Fruit fly (Drosophila melanogaster) whole organism, embryonic: ENCODE measurements around the gene CG10383.

ENCODE experiments used
- BEAF-32 ChIP-seq: fragments of 200-800 bp; sonication (Bioruptor generic); optimal IDR thresholded peaks from 3 replicates; lab custom pipeline; 2017; ENCODE audit warnings: missing biosample characterization, missing genetic modification characterization, mild to moderate bottlenecking, moderate library complexity, missing genetic modification reagents
- Bteb2 ChIP-seq: fragments of 200-800 bp; sonication (Bioruptor generic); optimal IDR thresholded peaks from 2 replicates; lab custom pipeline; 2016; ENCODE audit warnings: missing biosample characterization, missing genetic modification characterization
- CG11247 ChIP-seq: fragments of 200-800 bp; sonication (Bioruptor generic); IDR thresholded peaks from 2 replicates; pipeline ENCODE4 v1.3.6; 2022; ENCODE audit warnings: missing biosample characterization, missing genetic modification characterization
- CG12155 ChIP-seq: fragments of 200-800 bp; sonication (Bioruptor generic); optimal IDR thresholded peaks from 3 replicates; lab custom pipeline; 2016; ENCODE audit warnings: missing biosample characterization, missing genetic modification characterization
- CG14710 ChIP-seq: fragments of 200-800 bp; sonication (Bioruptor generic); optimal IDR thresholded peaks from 3 replicates; lab custom pipeline; 2019; ENCODE audit warnings: missing biosample characterization, mild to moderate bottlenecking, missing genetic modification characterization, moderate library complexity
- CG1832 ChIP-seq: fragments of 200-800 bp; sonication (Bioruptor generic); optimal IDR thresholded peaks from 2 replicates; lab custom pipeline; 2017; ENCODE audit warnings: missing biosample characterization, mild to moderate bottlenecking, missing genetic modification characterization, inconsistent platforms
- CG2120 ChIP-seq: fragments of 200-800 bp; sonication (Bioruptor generic); optimal IDR thresholded peaks from 3 replicates; lab custom pipeline; 2016; ENCODE audit warnings: missing biosample characterization, missing genetic modification characterization
- CG30020 ChIP-seq: fragments of 200-800 bp; optimal IDR thresholded peaks from 2 replicates; lab custom pipeline; 2019; ENCODE audit warnings: missing biosample characterization, mild to moderate bottlenecking, missing genetic modification characterization, moderate library complexity
- CG30431 ChIP-seq: fragments of 200-800 bp; sonication (Bioruptor generic); optimal IDR thresholded peaks from 2 replicates; lab custom pipeline; 2017; ENCODE audit warnings: missing biosample characterization, missing genetic modification characterization
- CG33213 ChIP-seq: fragments of 200-800 bp; sonication (Bioruptor generic); optimal IDR thresholded peaks from 3 replicates; lab custom pipeline; 2016; ENCODE audit warnings: missing biosample characterization, missing genetic modification characterization
- CG34224 ChIP-seq: fragments of 200-800 bp; sonication (Bioruptor generic); IDR thresholded peaks from 3 replicates; pipeline ENCODE4 v1.3.6; 2022; ENCODE audit warnings: missing biosample characterization, missing genetic modification characterization; ENCODE audit not compliant: partially characterized antibody
- CG3847 ChIP-seq: fragments of 200-800 bp; sonication (Bioruptor generic); IDR thresholded peaks from 2 replicates; pipeline ENCODE4 v1.3.6; 2022; ENCODE audit warnings: missing biosample characterization, missing genetic modification characterization
- CG7963 ChIP-seq: fragments of 200-800 bp; sonication (Bioruptor generic); IDR thresholded peaks from 3 replicates; pipeline ENCODE4 v1.3.6; 2022; ENCODE audit warnings: missing biosample characterization, missing genetic modification characterization; ENCODE audit not compliant: partially characterized antibody
- CG8359 ChIP-seq: fragments of 200-800 bp; sonication (Bioruptor generic); optimal IDR thresholded peaks from 2 replicates; lab custom pipeline; 2017; ENCODE audit warnings: missing biosample characterization, mild to moderate bottlenecking, missing genetic modification characterization, borderline replicate concordance
- CG9817 ChIP-seq: fragments of 200-800 bp; sonication (Bioruptor generic); optimal IDR thresholded peaks from 2 replicates; lab custom pipeline; 2018; ENCODE audit warnings: missing biosample characterization, mild to moderate bottlenecking, missing genetic modification characterization, moderate library complexity
- Doc3 ChIP-seq: fragments of 200-800 bp; sonication (Bioruptor generic); IDR thresholded peaks from 3 replicates; pipeline ENCODE4 v1.3.6; 2022; ENCODE audit warnings: missing biosample characterization, missing genetic modification characterization; ENCODE audit not compliant: partially characterized antibody
- Ets97D ChIP-seq: fragments of 200-800 bp; sonication (Bioruptor generic); optimal IDR thresholded peaks from 3 replicates; lab custom pipeline; 2016; ENCODE audit warnings: missing biosample characterization, missing genetic modification characterization
- H2.0 ChIP-seq: fragments of 200-800 bp; sonication (Bioruptor generic); IDR thresholded peaks from 2 replicates; pipeline ENCODE4 v1.3.6; 2022; ENCODE audit warnings: missing biosample characterization, missing genetic modification characterization
- HLHmδ ChIP-seq: fragments of 200-800 bp; sonication (Bioruptor generic); optimal IDR thresholded peaks from 2 replicates; lab custom pipeline; 2018; ENCODE audit warnings: missing biosample characterization, mild to moderate bottlenecking, missing genetic modification characterization, moderate library complexity
- Hsf ChIP-seq: fragments of 200-800 bp; sonication (Bioruptor generic); optimal IDR thresholded peaks from 3 replicates; lab custom pipeline; 2016; ENCODE audit warnings: missing biosample characterization, missing genetic modification characterization
- Lhr ChIP-seq: fragments of 200-800 bp; sonication (Bioruptor generic); optimal IDR thresholded peaks from 3 replicates; lab custom pipeline; 2017; ENCODE audit warnings: mild to moderate bottlenecking, missing biosample characterization, missing genetic modification reagents, missing genetic modification characterization
- MBD-R2 ChIP-seq: fragments of 200-800 bp; sonication (Bioruptor generic); IDR thresholded peaks from 2 replicates; pipeline ENCODE4 v1.3.6; 2022; ENCODE audit warnings: missing biosample characterization, missing genetic modification characterization
- MESR4 ChIP-seq: fragments of 200-800 bp; sonication (Bioruptor generic); optimal IDR thresholded peaks from 2 replicates; lab custom pipeline; 2018; ENCODE audit warnings: missing biosample characterization, mild to moderate bottlenecking, missing genetic modification characterization, moderate library complexity
- Six4 ChIP-seq: fragments of 200-800 bp; sonication (Bioruptor generic); optimal IDR thresholded peaks from 2 replicates; lab custom pipeline; 2016; ENCODE audit warnings: missing biosample characterization, missing genetic modification characterization
- Sry-β ChIP-seq: fragments of 200-800 bp; sonication (Bioruptor generic); optimal IDR thresholded peaks from 2 replicates; lab custom pipeline; 2018; ENCODE audit warnings: missing biosample characterization, mild to moderate bottlenecking, missing genetic modification characterization, moderate library complexity
- Trl ChIP-seq, 3 experiments: fragments of >200 bp in 2 of 3; fragments of 200-800 bp in 1 of 3; sonication (Bioruptor generic) in 1 of 3; optimal IDR thresholded peaks; 2 replicates in 1 of 3; 3 replicates in 2 of 3; lab custom pipeline; 2016 to 2017; ENCODE audit warnings: missing biosample characterization in 1 of 3, missing genetic modification characterization in 1 of 3
- Xrp1 ChIP-seq: fragments of 200-800 bp; sonication (Bioruptor generic); IDR thresholded peaks from 2 replicates; pipeline ENCODE4 v1.3.6; 2022; ENCODE audit warnings: missing biosample characterization, missing genetic modification characterization
- al ChIP-seq: fragments of 200-800 bp; sonication (Bioruptor generic); IDR thresholded peaks from 2 replicates; pipeline ENCODE4 v1.3.6; 2022; ENCODE audit warnings: missing biosample characterization, missing genetic modification characterization
- ase ChIP-seq: fragments of 200-800 bp; sonication (Bioruptor generic); IDR thresholded peaks from 3 replicates; pipeline ENCODE4 v1.3.6; 2022; ENCODE audit warnings: missing biosample characterization, missing genetic modification characterization
- az2 ChIP-seq: fragments of 200-800 bp; sonication (Bioruptor generic); optimal IDR thresholded peaks from 3 replicates; lab custom pipeline; 2016; ENCODE audit warnings: missing biosample characterization, missing genetic modification characterization
- fu2 ChIP-seq: fragments of 200-800 bp; sonication (Bioruptor generic); optimal IDR thresholded peaks from 2 replicates; lab custom pipeline; 2016; ENCODE audit warnings: missing biosample characterization, missing genetic modification characterization
- hb ChIP-seq: fragments of 200-800 bp; sonication (Bioruptor generic); IDR thresholded peaks from 3 replicates; pipeline ENCODE4 v1.3.6; 2022; ENCODE audit warnings: missing biosample characterization, missing genetic modification characterization; ENCODE audit not compliant: partially characterized antibody
- ind ChIP-seq: fragments of 200-800 bp; sonication (Bioruptor generic); optimal IDR thresholded peaks from 3 replicates; lab custom pipeline; 2016; ENCODE audit warnings: missing biosample characterization, missing genetic modification characterization
- jing ChIP-seq: fragments of 200-800 bp; sonication (Bioruptor generic); optimal IDR thresholded peaks from 2 replicates; lab custom pipeline; 2018; ENCODE audit warnings: missing biosample characterization, mild to moderate bottlenecking, missing genetic modification characterization
- maf-S ChIP-seq: fragments of 200-800 bp; sonication (Bioruptor generic); optimal IDR thresholded peaks from 2 replicates; lab custom pipeline; 2016; ENCODE audit warnings: missing biosample characterization, missing genetic modification characterization
- mam ChIP-seq: fragments of 200-800 bp; sonication (Bioruptor generic); optimal IDR thresholded peaks from 3 replicates; lab custom pipeline; 2016; ENCODE audit warnings: missing biosample characterization, missing genetic modification characterization
- mld ChIP-seq: fragments of 200-800 bp; sonication (Bioruptor generic); IDR thresholded peaks from 3 replicates; pipeline ENCODE4 v1.3.6; 2022; ENCODE audit warnings: missing biosample characterization, missing genetic modification characterization; ENCODE audit not compliant: partially characterized antibody
- nmo ChIP-seq: fragments of 200-800 bp; sonication (Bioruptor generic); optimal IDR thresholded peaks from 2 replicates; lab custom pipeline; 2018; ENCODE audit warnings: missing biosample characterization, mild to moderate bottlenecking, missing genetic modification characterization, moderate library complexity
- onecut ChIP-seq: fragments of 200-800 bp; sonication (Bioruptor generic); IDR thresholded peaks from 2 replicates; pipeline ENCODE4 v1.3.6; 2022; ENCODE audit warnings: missing biosample characterization, missing genetic modification characterization
- prd ChIP-seq, 3 experiments: fragments of >200 bp in 2 of 3; fragments of 200-800 bp in 1 of 3; sonication (Bioruptor generic) in 1 of 3; optimal IDR thresholded peaks in 2 of 3; IDR thresholded peaks in 1 of 3; 2 replicates in 2 of 3; 3 replicates in 1 of 3; pipeline versions ENCODE4 v1.3.6 to Lab custom; 2017 to 2022; ENCODE audit warnings: missing biosample characterization in 1 of 3, missing genetic modification characterization in 1 of 3
- sqz ChIP-seq: fragments of 200-800 bp; sonication (Bioruptor generic); optimal IDR thresholded peaks from 3 replicates; lab custom pipeline; 2018; ENCODE audit warnings: missing biosample characterization, mild to moderate bottlenecking, missing genetic modification characterization
- ssp ChIP-seq: fragments of 200-800 bp; sonication (Bioruptor generic); IDR thresholded peaks from 2 replicates; pipeline ENCODE4 v1.3.6; 2022; ENCODE audit warnings: missing biosample characterization, missing genetic modification characterization
- tna ChIP-seq: fragments of 200-800 bp; sonication (Bioruptor generic); IDR thresholded peaks from 2 replicates; pipeline ENCODE4 v1.3.6; 2022; ENCODE audit warnings: missing biosample characterization, missing genetic modification characterization; ENCODE audit not compliant: partially characterized antibody
- vfl ChIP-seq: fragments of 200-800 bp; sonication (Bioruptor generic); optimal IDR thresholded peaks from 2 replicates; lab custom pipeline; 2016; ENCODE audit warnings: missing biosample characterization, missing genetic modification characterization
- vnd ChIP-seq: fragments of 200-800 bp; sonication (Bioruptor generic); IDR thresholded peaks from 3 replicates; pipeline ENCODE4 v1.3.6; 2022; ENCODE audit warnings: missing biosample characterization, missing genetic modification characterization; ENCODE audit not compliant: partially characterized antibody
- wdn ChIP-seq: fragments of 200-800 bp; sonication (Bioruptor generic); IDR thresholded peaks from 2 replicates; pipeline ENCODE4 v1.3.6; 2022; ENCODE audit warnings: missing biosample characterization, missing genetic modification characterization
- zfh2 ChIP-seq: fragments of 200-800 bp; sonication (Bioruptor generic); optimal IDR thresholded peaks from 2 replicates; lab custom pipeline; 2016; ENCODE audit warnings: missing biosample characterization, missing genetic modification characterization

CG10383 gene

DNA sequence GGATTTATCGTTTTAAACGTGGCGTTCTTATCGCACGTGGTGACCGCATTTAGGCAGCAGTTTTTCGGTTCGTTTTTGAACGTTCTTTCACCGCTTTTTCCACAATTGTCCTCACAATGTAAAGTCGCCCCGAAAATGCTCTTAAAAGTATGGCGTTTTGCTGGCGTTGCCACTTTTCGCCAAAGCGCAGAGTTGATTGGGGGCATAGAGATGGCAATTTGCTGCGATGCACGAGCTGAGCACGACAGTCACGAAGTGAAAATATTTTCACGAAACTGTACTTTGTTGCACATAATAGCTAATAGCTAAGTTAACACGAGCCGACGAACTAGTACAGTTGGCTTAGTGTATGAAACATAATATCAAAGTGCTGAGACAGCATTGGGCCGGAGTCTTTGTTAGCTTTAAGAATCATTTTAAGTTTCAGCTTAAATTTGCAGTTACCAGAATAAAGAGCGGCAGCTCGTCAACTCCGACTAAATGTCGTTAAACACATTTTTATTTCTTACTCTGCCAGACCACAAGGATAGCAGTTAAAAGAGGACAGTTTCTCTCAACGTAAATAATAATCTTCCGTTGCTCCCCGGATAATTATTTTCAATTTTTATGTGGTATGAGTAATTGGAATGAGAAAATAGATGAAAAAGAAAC is 6.6 kb downstream of the CG10383 start, which contains the start of gene msl-1 (continued):
- peak; percentile 41 for TF ChIP-seq Hsf (GFP tag; lab: Kevin White, UChicago)
- TF ChIP-seq vnd (GFP tag; lab: Robert Waterston, UW), result peak; percentile 92
- TF ChIP-seq Xrp1 (GFP tag; lab: Robert Waterston, UW), result peak; percentile 10; the same call in 1 of the 2 replicates
- TF ChIP-seq Trl (optimal IDR thresholded peaks at IDR 0.05; lab: Kevin White, UChicago), result no peak
- peak; percentile 15 for TF ChIP-seq Trl (GFP tag; optimal IDR thresholded peaks at IDR 0.05; lab: Kevin White, UChicago)
- TF ChIP-seq MESR4 (GFP tag; lab: Kevin White, UChicago), result peak; percentile 92
- TF ChIP-seq fu2 (GFP tag; lab: Kevin White, UChicago), result peak; percentile 3
- TF ChIP-seq mld (GFP tag; lab: Robert Waterston, UW), result peak; percentile 94
- 0 out of 3 replicates have a peak, but pooled peaks have one; percentile 18 for TF ChIP-seq ase (GFP tag; lab: Robert Waterston, UW)
- TF ChIP-seq MBD-R2 (GFP tag; lab: Robert Waterston, UW), result peak; percentile 97
- peak; percentile 52 for TF ChIP-seq Lhr (GFP tag; lab: Kevin White, UChicago)
- TF ChIP-seq CG7963 (GFP tag; lab: Robert Waterston, UW), result peak; percentile 94
- peak; percentile 45; the same call in 1 of the 2 replicates for TF ChIP-seq al (GFP tag; lab: Robert Waterston, UW)
- TF ChIP-seq ind (GFP tag; lab: Kevin White, UChicago), result peak; percentile 38
- TF ChIP-seq CG2120 (GFP tag; lab: Kevin White, UChicago), result peak; percentile 59
- TF ChIP-seq Doc3 (GFP tag; lab: Robert Waterston, UW), result peak; percentile 86
- peak; percentile 41 for TF ChIP-seq CG9817
- no peak for TF ChIP-seq prd (optimal IDR thresholded peaks at IDR 0.05; lab: Kevin White, UChicago)
- peak; percentile 61 for TF ChIP-seq prd (GFP tag; IDR thresholded peaks at IDR 0.05; lab: Robert Waterston, UW)
- peak; percentile 75 for TF ChIP-seq Ets97D (GFP tag; lab: Kevin White, UChicago)
- peak; percentile 44; the same call in 1 of the 2 replicates for TF ChIP-seq onecut (GFP tag; lab: Robert Waterston, UW)
- TF ChIP-seq BEAF-32 (GFP tag; lab: Kevin White, UChicago), result peak; percentile 90
- no peak for TF ChIP-seq jing (GFP tag; lab: Kevin White, UChicago)
- peak; percentile 47 for TF ChIP-seq CG33213 (GFP tag; lab: Kevin White, UChicago)
- peak; percentile 34 for TF ChIP-seq CG12155
- TF ChIP-seq mam (GFP tag; lab: Kevin White, UChicago), result peak; percentile 65
- peak; percentile 73 for TF ChIP-seq CG3847 (GFP tag; lab: Robert Waterston, UW)
- TF ChIP-seq CG11247, result peak; percentile 43; the same call in 1 of the 2 replicates
- TF ChIP-seq HLHmδ (GFP tag; lab: Kevin White, UChicago), result peak; percentile 46
- TF ChIP-seq Six4 (GFP tag; lab: Kevin White, UChicago), result no peak
- TF ChIP-seq sqz (GFP tag; lab: Kevin White, UChicago), result peak; percentile 26
- TF ChIP-seq nmo, result peak; percentile 43
- TF ChIP-seq CG30020 (tag; lab: Kevin White, UChicago), result peak; percentile 38
- TF ChIP-seq wdn (GFP tag; lab: Robert Waterston, UW), result peak; percentile 69
- peak; percentile 26; the same call in 1 of the 2 replicates for TF ChIP-seq ssp
- no peak for TF ChIP-seq maf-S (GFP tag; lab: Kevin White, UChicago)
- TF ChIP-seq vfl (GFP tag; lab: Kevin White, UChicago), result peak; percentile 12
- TF ChIP-seq CG8359 (GFP tag; lab: Kevin White, UChicago), result no peak
- peak; percentile 94 for TF ChIP-seq hb (GFP tag; lab: Robert Waterston, UW)
- TF ChIP-seq Bteb2 (GFP tag; lab: Kevin White, UChicago), result peak; percentile 39
- peak; percentile 88 for TF ChIP-seq tna (GFP tag; lab: Robert Waterston, UW)
- TF ChIP-seq CG30431, result no peak
- peak; percentile 55 for TF ChIP-seq zfh2 (GFP tag; lab: Kevin White, UChicago)
- TF ChIP-seq H2.0 (GFP tag; lab: Robert Waterston, UW), result peak; percentile 51; the same call in 1 of the 2 replicates
- TF ChIP-seq CG34224 (GFP tag; lab: Robert Waterston, UW), result peak; percentile 90
- TF ChIP-seq az2 (GFP tag; lab: Kevin White, UChicago), result peak; percentile 21
- peak; percentile 74 for TF ChIP-seq Sry-β (GFP tag; lab: Kevin White, UChicago)
- peak; percentile 16 for TF ChIP-seq CG14710
- no peak for TF ChIP-seq CG1832 (GFP tag; lab: Kevin White, UChicago)
